Worm (Caenorhabditis elegans) whole organism, L4/young adult: ENCODE measurements around the gene Y48E1B.17.

Experiments
- W03F9.2 ChIP-seq: fragments of 150-350 bp; optimal IDR thresholded peaks from 2 replicates; lab custom pipeline; 2014; ENCODE audit warnings: missing biosample characterization, missing genetic modification characterization
- dao-5 ChIP-seq: sonication (generic microtip); optimal IDR thresholded peaks from 2 replicates; lab custom pipeline; 2016; ENCODE audit warnings: missing genotype, missing genetic modification characterization, moderate library complexity, missing compliant biosample characterization
- him-1 ChIP-seq: sonication (generic microtip); optimal IDR thresholded peaks from 2 replicates; lab custom pipeline; 2016; ENCODE audit warnings: missing genotype, missing genetic modification reagents, missing genetic modification characterization, missing compliant biosample characterization

DNA sequence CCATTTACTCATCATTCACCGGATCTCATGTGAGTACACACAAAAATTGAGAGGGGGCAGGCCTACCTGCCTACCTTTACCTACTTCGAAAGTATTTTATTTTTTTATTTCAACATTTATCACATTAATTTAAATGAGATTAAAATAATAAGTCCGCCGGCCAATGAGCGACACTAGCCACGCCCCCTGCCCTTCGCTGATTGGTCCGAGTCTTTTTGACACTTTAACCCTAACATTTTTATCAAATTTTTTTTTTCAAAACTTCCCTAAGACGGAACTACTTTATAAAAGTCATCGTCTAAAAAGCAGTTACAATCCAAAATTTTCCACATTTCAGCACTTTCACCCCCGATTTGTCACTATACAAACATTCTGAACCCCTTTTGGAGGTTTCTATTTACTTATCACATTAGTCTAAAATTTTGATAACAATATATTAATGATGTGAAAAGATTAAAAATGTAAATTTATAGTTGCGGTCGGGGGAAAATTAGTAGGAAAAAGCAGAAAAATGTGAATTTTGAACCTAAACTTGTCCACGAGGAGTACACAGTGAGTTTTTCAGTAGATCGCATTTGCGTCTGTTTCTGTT lies 34.8 kb downstream of the Y48E1B.17 start:
- no peak for TF ChIP-seq him-1 (tag; lab: Kevin White, UChicago)
- TF ChIP-seq W03F9.2 (tag; lab: Kevin White, UChicago), result no peak
- TF ChIP-seq dao-5 (tag; lab: Kevin White, UChicago), result no peak
